Worm (Caenorhabditis elegans) whole organism, L2 larva: ENCODE measurements around the gene T19D12.1.

Experiments used
- aly-2 ChIP-seq: fragments of 150-350 bp; optimal IDR thresholded peaks from 2 replicates; lab custom pipeline; 2014; ENCODE audit warnings: missing biosample characterization, missing genetic modification characterization
- elt-1 ChIP-seq: fragments of 150-350 bp; optimal IDR thresholded peaks from 2 replicates; lab custom pipeline; 2014; ENCODE audit warnings: missing biosample characterization, missing genetic modification characterization
- lin-39 ChIP-seq: fragments of 150-350 bp; optimal IDR thresholded peaks from 2 replicates; lab custom pipeline; 2014; ENCODE audit warnings: missing biosample characterization, missing genetic modification reagents, missing genetic modification characterization
- nhr-11 ChIP-seq: fragments of 150-350 bp; optimal IDR thresholded peaks from 2 replicates; lab custom pipeline; 2014; ENCODE audit warnings: missing biosample characterization, missing genetic modification characterization
- nhr-12 ChIP-seq: fragments of 150-350 bp; optimal IDR thresholded peaks from 2 replicates; lab custom pipeline; 2014; ENCODE audit warnings: missing biosample characterization, missing genetic modification characterization
- nhr-237 ChIP-seq: fragments of 150-350 bp; optimal IDR thresholded peaks from 2 replicates; lab custom pipeline; 2014; ENCODE audit warnings: missing biosample characterization, missing genetic modification characterization
- nhr-25 ChIP-seq: fragments of 150-350 bp; sonication (generic microtip); optimal IDR thresholded peaks from 3 replicates; lab custom pipeline; 2014; ENCODE audit warnings: missing biosample characterization, missing genetic modification characterization
- unc-39 ChIP-seq: fragments of 150-350 bp; optimal IDR thresholded peaks from 2 replicates; lab custom pipeline; 2014; ENCODE audit warnings: missing biosample characterization, missing genetic modification characterization
- zag-1 ChIP-seq: fragments of 150-350 bp; optimal IDR thresholded peaks from 2 replicates; lab custom pipeline; 2014; ENCODE audit warnings: missing biosample characterization, missing genetic modification characterization
- ztf-4 ChIP-seq: fragments of 150-350 bp; optimal IDR thresholded peaks from 2 replicates; lab custom pipeline; 2014; ENCODE audit warnings: missing biosample characterization, missing genetic modification characterization

DNA sequence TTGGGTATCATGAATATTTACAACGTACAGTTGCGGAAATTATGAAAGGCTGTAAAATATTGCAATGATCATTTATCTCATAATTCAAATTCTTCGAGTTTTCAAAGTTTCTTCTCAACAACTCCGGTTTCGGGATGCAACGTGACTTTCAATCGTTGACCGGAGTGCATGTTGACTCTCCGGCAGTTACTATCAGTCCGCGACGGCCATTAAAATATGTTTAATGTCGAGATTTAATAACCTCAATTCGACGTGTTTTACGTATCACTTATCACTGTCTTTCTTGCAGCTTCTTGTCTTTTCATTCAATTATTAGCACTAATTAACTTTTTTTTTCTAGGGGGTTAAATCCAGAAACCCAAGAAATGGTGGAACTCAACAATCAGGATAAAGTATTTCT, 51.5 kb downstream of the T19D12.1 start, which contains the start of gene tsp-10:
- no peak for TF ChIP-seq lin-39 (tag; lab: Kevin White, UChicago)
- TF ChIP-seq zag-1 (tag; lab: Kevin White, UChicago): no peak
- no peak for TF ChIP-seq nhr-237 (tag; lab: Kevin White, UChicago)
- no peak for TF ChIP-seq nhr-11 (tag; lab: Kevin White, UChicago)
- no peak for TF ChIP-seq nhr-12 (tag; lab: Kevin White, UChicago)
- TF ChIP-seq aly-2 (tag; lab: Kevin White, UChicago): no peak
- no peak for TF ChIP-seq ztf-4 (tag; lab: Kevin White, UChicago)
- no peak for TF ChIP-seq unc-39 (tag; lab: Kevin White, UChicago)
- TF ChIP-seq elt-1 (tag; lab: Kevin White, UChicago): no peak
- TF ChIP-seq nhr-25: no peak
